Fruit fly (Drosophila melanogaster) whole organism, embryonic: ENCODE data around the gene Sf3a2.

ENCODE experiments used
- Atf-2 ChIP-seq: fragments of 200-800 bp; sonication (Bioruptor generic); optimal IDR thresholded peaks from 2 replicates; lab custom pipeline; 2016; ENCODE audit warnings: missing biosample characterization, missing genetic modification characterization
- Awh ChIP-seq: fragments of 200-800 bp; sonication (Bioruptor generic); IDR thresholded peaks from 2 replicates; pipeline ENCODE4, ENCODE4 v1.3.6; 2022; ENCODE audit warnings: missing biosample characterization, missing genetic modification characterization
- BEAF-32 ChIP-seq: fragments of 200-800 bp; sonication (Bioruptor generic); optimal IDR thresholded peaks from 3 replicates; lab custom pipeline; 2017; ENCODE audit warnings: missing biosample characterization, missing genetic modification characterization, mild to moderate bottlenecking, moderate library complexity, missing genetic modification reagents
- Bdp1 ChIP-seq: fragments of 200-800 bp; sonication (Bioruptor generic); optimal IDR thresholded peaks from 3 replicates; lab custom pipeline; 2016; ENCODE audit warnings: missing biosample characterization, missing genetic modification characterization
- Bgb ChIP-seq: fragments of 200-800 bp; sonication (Bioruptor generic); IDR thresholded peaks from 2 replicates; pipeline ENCODE4 v1.3.6; 2022; ENCODE audit warnings: missing biosample characterization, missing genetic modification characterization; ENCODE audit not compliant: partially characterized antibody
- CG10274 ChIP-seq: fragments of 200-800 bp; sonication (Bioruptor generic); optimal IDR thresholded peaks from 3 replicates; lab custom pipeline; 2017; ENCODE audit warnings: missing biosample characterization, mild to moderate bottlenecking, missing genetic modification characterization
- CG12071 ChIP-seq: fragments of 200-800 bp; sonication (Bioruptor generic); optimal IDR thresholded peaks from 3 replicates; lab custom pipeline; 2018; ENCODE audit warnings: missing biosample characterization, mild to moderate bottlenecking, missing genetic modification characterization
- CG1233 ChIP-seq: fragments of 200-800 bp; sonication (Bioruptor generic); optimal IDR thresholded peaks from 4 replicates; lab custom pipeline; 2018; ENCODE audit warnings: missing biosample characterization, mild to moderate bottlenecking, missing genetic modification characterization
- CG14965 ChIP-seq: fragments of 200-800 bp; sonication (Bioruptor generic); optimal IDR thresholded peaks from 2 replicates; lab custom pipeline; 2016; ENCODE audit warnings: missing biosample characterization, missing genetic modification characterization, borderline replicate concordance
- CG15479 ChIP-seq: fragments of 200-800 bp; sonication (Bioruptor generic); optimal IDR thresholded peaks from 3 replicates; lab custom pipeline; 2019; ENCODE audit warnings: missing biosample characterization, mild to moderate bottlenecking, missing genetic modification characterization, moderate library complexity
- CG16779 ChIP-seq: fragments of 200-800 bp; sonication (Bioruptor generic); IDR thresholded peaks from 2 replicates; pipeline ENCODE4 v1.3.6; 2022; ENCODE audit warnings: missing biosample characterization, missing genetic modification characterization
- CG17612 ChIP-seq: fragments of 200-800 bp; sonication (Bioruptor generic); IDR thresholded peaks from 2 replicates; pipeline ENCODE4 v1.3.6; 2022; ENCODE audit warnings: missing biosample characterization, missing genetic modification characterization
- CG2712 ChIP-seq: fragments of 200-800 bp; optimal IDR thresholded peaks from 3 replicates; lab custom pipeline; 2019; ENCODE audit warnings: missing biosample characterization, mild to moderate bottlenecking, missing genetic modification characterization, moderate library complexity
- CG30403 ChIP-seq: fragments of 200-800 bp; sonication (Bioruptor generic); optimal IDR thresholded peaks from 3 replicates; lab custom pipeline; 2016; ENCODE audit warnings: missing biosample characterization, missing genetic modification characterization
- CG31388 ChIP-seq: fragments of 200-800 bp; sonication (Bioruptor generic); optimal IDR thresholded peaks from 2 replicates; lab custom pipeline; 2016; ENCODE audit warnings: missing biosample characterization, missing genetic modification characterization
- CG3726 ChIP-seq: fragments of 200-800 bp; sonication (Bioruptor generic); IDR thresholded peaks from 3 replicates; pipeline ENCODE4, ENCODE4 v1.3.6; 2022; ENCODE audit warnings: missing biosample characterization, missing genetic modification characterization
- CG6854 ChIP-seq: fragments of 200-800 bp; sonication (Bioruptor generic); optimal IDR thresholded peaks from 3 replicates; lab custom pipeline; 2017; ENCODE audit warnings: missing biosample characterization, mild to moderate bottlenecking, missing genetic modification characterization
- CG7556 ChIP-seq: fragments of 200-800 bp; sonication (Bioruptor generic); optimal IDR thresholded peaks from 2 replicates; lab custom pipeline; 2017; ENCODE audit warnings: missing biosample characterization, mild to moderate bottlenecking, missing genetic modification characterization
- CG7786 ChIP-seq: fragments of 200-800 bp; sonication (Bioruptor generic); optimal IDR thresholded peaks from 2 replicates; lab custom pipeline; 2016; ENCODE audit warnings: missing biosample characterization, missing genetic modification characterization
- CG9215 ChIP-seq: fragments of 200-800 bp; sonication (Bioruptor generic); IDR thresholded peaks from 2 replicates; pipeline ENCODE4 v1.3.6; 2022; ENCODE audit warnings: missing biosample characterization, missing genetic modification characterization
- CG9876 ChIP-seq: fragments of 200-800 bp; sonication (Bioruptor generic); optimal IDR thresholded peaks from 2 replicates; lab custom pipeline; 2016; ENCODE audit warnings: missing biosample characterization, missing genetic modification characterization
- Doc3 ChIP-seq: fragments of 200-800 bp; sonication (Bioruptor generic); IDR thresholded peaks from 3 replicates; pipeline ENCODE4 v1.3.6; 2022; ENCODE audit warnings: missing biosample characterization, missing genetic modification characterization; ENCODE audit not compliant: partially characterized antibody
- Eip74EF ChIP-seq, 2 experiments: fragments of 200-800 bp in 1 of 2; fragments of >200 bp in 1 of 2; sonication (Bioruptor generic) in 1 of 2; optimal IDR thresholded peaks; 2 replicates each; lab custom pipeline; 2017 to 2019; ENCODE audit warnings: missing biosample characterization in 2 of 2, missing genetic modification characterization in 2 of 2, mild to moderate bottlenecking in 1 of 2, moderate library complexity in 1 of 2
- Ets65A ChIP-seq: fragments of 200-800 bp; sonication (Bioruptor generic); peaks from one replicate; lab custom pipeline; 2016; ENCODE audit warnings: missing biosample characterization, missing genetic modification characterization
- Gug ChIP-seq: fragments of 200-800 bp; sonication (Bioruptor generic); IDR thresholded peaks from 4 replicates; pipeline ENCODE4 v1.3.6; 2022; ENCODE audit warnings: missing biosample characterization, missing genetic modification characterization
- HLH54F ChIP-seq: fragments of 200-800 bp; sonication (Bioruptor generic); optimal IDR thresholded peaks from 3 replicates; lab custom pipeline; 2016; ENCODE audit warnings: missing biosample characterization, missing genetic modification characterization
- HLHmδ ChIP-seq: fragments of 200-800 bp; sonication (Bioruptor generic); optimal IDR thresholded peaks from 2 replicates; lab custom pipeline; 2018; ENCODE audit warnings: missing biosample characterization, mild to moderate bottlenecking, missing genetic modification characterization, moderate library complexity
- Myb ChIP-seq: fragments of 200-800 bp; sonication (Bioruptor generic); optimal IDR thresholded peaks from 2 replicates; lab custom pipeline; 2016; ENCODE audit warnings: missing biosample characterization, missing genetic modification characterization
- PHDP ChIP-seq: fragments of 200-800 bp; sonication (Bioruptor generic); optimal IDR thresholded peaks from 3 replicates; lab custom pipeline; 2018; ENCODE audit warnings: missing biosample characterization, mild to moderate bottlenecking, missing genetic modification characterization, moderate library complexity
- Rfx ChIP-seq: fragments of 200-800 bp; sonication (Bioruptor generic); IDR thresholded peaks from 2 replicates; pipeline ENCODE4 v1.3.6; 2022; ENCODE audit warnings: missing biosample characterization, missing genetic modification characterization
- Rx ChIP-seq: fragments of 200-800 bp; sonication (Bioruptor generic); IDR thresholded peaks from 2 replicates; pipeline ENCODE4 v1.3.6; 2022; ENCODE audit warnings: missing biosample characterization, missing genetic modification characterization
- Sox100B ChIP-seq: fragments of 200-800 bp; sonication (Bioruptor generic); optimal IDR thresholded peaks from 3 replicates; lab custom pipeline; 2018; ENCODE audit warnings: missing biosample characterization, mild to moderate bottlenecking, missing genetic modification characterization
- az2 ChIP-seq: fragments of 200-800 bp; sonication (Bioruptor generic); optimal IDR thresholded peaks from 3 replicates; lab custom pipeline; 2016; ENCODE audit warnings: missing biosample characterization, missing genetic modification characterization
- bbx ChIP-seq: fragments of 200-800 bp; sonication (Bioruptor generic); IDR thresholded peaks from 2 replicates; pipeline ENCODE4 v1.3.6; 2022; ENCODE audit warnings: missing biosample characterization, missing genetic modification characterization; ENCODE audit not compliant: partially characterized antibody
- bigmax ChIP-seq: fragments of 200-800 bp; sonication (Bioruptor generic); optimal IDR thresholded peaks from 2 replicates; lab custom pipeline; 2018; ENCODE audit warnings: missing biosample characterization, mild to moderate bottlenecking, missing genetic modification characterization
- br ChIP-seq: fragments of >200 bp; optimal IDR thresholded peaks from 2 replicates; lab custom pipeline; 2017
- bsh ChIP-seq, 2 experiments: fragments of 200-800 bp; sonication (Bioruptor generic); optimal IDR thresholded peaks; 2 replicates each; lab custom pipeline; 2017 to 2018; ENCODE audit warnings: mild to moderate bottlenecking in 2 of 2, missing biosample characterization in 2 of 2, missing genetic modification characterization in 2 of 2, moderate library complexity in 1 of 2
- dysf ChIP-seq: fragments of 200-800 bp; sonication (Bioruptor generic); IDR thresholded peaks from 3 replicates; pipeline ENCODE4 v1.3.6; 2022; ENCODE audit warnings: missing biosample characterization, missing genetic modification characterization
- eve ChIP-seq, 2 experiments: fragments of >200 bp; optimal IDR thresholded peaks; 2 replicates each; lab custom pipeline; 2017; ENCODE audit warnings: missing biosample characterization in 2 of 2, missing genetic modification characterization in 2 of 2
- eyg ChIP-seq: fragments of 200-800 bp; sonication (Bioruptor generic); optimal IDR thresholded peaks from 3 replicates; lab custom pipeline; 2016; ENCODE audit warnings: missing biosample characterization, missing genetic modification characterization
- fd64A ChIP-seq: fragments of 200-800 bp; sonication (Bioruptor generic); optimal IDR thresholded peaks from 3 replicates; lab custom pipeline; 2018; ENCODE audit warnings: missing biosample characterization, mild to moderate bottlenecking, missing genetic modification characterization
- fru ChIP-seq: fragments of >200 bp; optimal IDR thresholded peaks from 2 replicates; lab custom pipeline; 2017
- hbn ChIP-seq: fragments of 200-800 bp; sonication (Bioruptor generic); IDR thresholded peaks from 2 replicates; pipeline ENCODE4 v1.3.6; 2022; ENCODE audit warnings: missing biosample characterization, missing genetic modification characterization; ENCODE audit not compliant: partially characterized antibody
- psq ChIP-seq: fragments of 200-800 bp; sonication (Bioruptor generic); optimal IDR thresholded peaks from 2 replicates; lab custom pipeline; 2017; ENCODE audit warnings: missing biosample characterization, missing genetic modification characterization
- ranshi ChIP-seq: fragments of 200-800 bp; sonication (Bioruptor generic); IDR thresholded peaks from 2 replicates; pipeline ENCODE4 v1.3.6; 2022; ENCODE audit warnings: missing biosample characterization, missing genetic modification characterization
- ro ChIP-seq: fragments of 200-800 bp; sonication (Bioruptor generic); IDR thresholded peaks from 2 replicates; pipeline ENCODE4 v1.3.6; 2022; ENCODE audit warnings: missing biosample characterization, missing genetic modification characterization
- seq ChIP-seq: fragments of 200-800 bp; sonication (Bioruptor generic); IDR thresholded peaks from 2 replicates; pipeline ENCODE4 v1.3.6; 2022; ENCODE audit warnings: missing biosample characterization, missing genetic modification characterization
- tgo ChIP-seq: fragments of 200-800 bp; sonication (Bioruptor generic); IDR thresholded peaks from 3 replicates; pipeline ENCODE4 v1.3.6; 2022; ENCODE audit warnings: missing biosample characterization, missing genetic modification characterization
- tio ChIP-seq: fragments of 200-800 bp; sonication (Bioruptor generic); optimal IDR thresholded peaks from 2 replicates; lab custom pipeline; 2017; ENCODE audit warnings: missing biosample characterization, missing genetic modification characterization, inconsistent platforms
- tll ChIP-seq, 2 experiments: fragments of 200-800 bp in 1 of 2; fragments of >200 bp in 1 of 2; sonication (Bioruptor generic) in 1 of 2; optimal IDR thresholded peaks; 2 replicates each; lab custom pipeline; 2017 to 2019; ENCODE audit warnings: missing biosample characterization in 2 of 2, missing genetic modification characterization in 2 of 2, mild to moderate bottlenecking in 1 of 2, moderate library complexity in 1 of 2
- ttk ChIP-seq: fragments of 200-800 bp; sonication (Bioruptor generic); IDR thresholded peaks from 2 replicates; pipeline ENCODE4 v2.1.2; 2022; ENCODE audit warnings: missing biosample characterization, missing genetic modification characterization

The Sf3a2 gene

DNA sequence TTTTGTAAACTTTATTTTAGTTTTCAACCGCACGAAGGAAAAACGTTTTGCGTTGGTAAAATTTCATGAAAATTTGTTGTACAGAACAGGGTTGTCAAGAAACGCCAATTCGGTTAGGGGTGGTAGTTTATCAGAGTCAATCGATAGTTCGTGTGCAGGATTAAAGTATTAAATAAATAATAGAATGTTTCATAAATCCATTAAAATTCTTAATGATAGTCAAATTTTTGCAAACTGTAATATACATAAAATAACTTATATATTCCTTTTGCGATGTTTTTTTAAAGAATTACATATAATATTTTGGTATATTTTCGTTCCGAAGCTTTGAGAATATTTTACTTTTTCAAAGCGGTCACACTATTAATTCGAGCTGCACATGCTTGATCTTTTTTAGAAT, at the start of gene Sf3a2, which contains the start of gene CG42588:
Gene Sf3a2, minus strand, starts transcription at position 113 of the 400 bp plus-strand sequence.
Gene CG42588, plus strand, starts transcription at position 348 of the 400 bp plus-strand sequence.
- TF ChIP-seq CG10274 (GFP tag; lab: Kevin White, UChicago), result no peak
- TF ChIP-seq br (lab: Kevin White, UChicago), result no peak
- TF ChIP-seq Rfx (GFP tag; lab: Robert Waterston, UW), result peak; percentile 77; the same call in 1 of the 2 replicates
- TF ChIP-seq Ets65A, result peak; percentile 96
- TF ChIP-seq CG9215 (GFP tag; lab: Robert Waterston, UW), result peak; percentile 71; the same call in 1 of the 2 replicates
- TF ChIP-seq Gug (GFP tag; lab: Robert Waterston, UW), result peak; percentile 75; the same call in 3 of the 4 replicates
- no peak for TF ChIP-seq CG1233 (GFP tag; lab: Kevin White, UChicago)
- TF ChIP-seq fru (lab: Kevin White, UChicago), result no peak
- TF ChIP-seq Sox100B (GFP tag; lab: Kevin White, UChicago), result no peak
- no peak for TF ChIP-seq CG14965 (GFP tag; lab: Kevin White, UChicago)
- TF ChIP-seq tll (GFP tag; optimal IDR thresholded peaks at IDR 0.05; lab: Kevin White, UChicago), result no peak
- TF ChIP-seq Awh (GFP tag; lab: Robert Waterston, UW), result no peak
- TF ChIP-seq Bdp1 (GFP tag; lab: Kevin White, UChicago), result peak; percentile 47
- TF ChIP-seq psq (GFP tag; lab: Kevin White, UChicago), result peak; percentile 58
- TF ChIP-seq BEAF-32 (GFP tag; lab: Kevin White, UChicago), result peak; percentile 87
- no peak for TF ChIP-seq tio (GFP tag; lab: Kevin White, UChicago)
- peak; percentile 1 for TF ChIP-seq Myb (GFP tag; lab: Kevin White, UChicago)
- peak; percentile 2 for TF ChIP-seq CG7786 (GFP tag; lab: Kevin White, UChicago)
- TF ChIP-seq CG6854 (GFP tag; lab: Kevin White, UChicago), result no peak
- TF ChIP-seq fd64A (GFP tag; lab: Kevin White, UChicago), result no peak
- peak; percentile 87 for TF ChIP-seq Doc3 (GFP tag; lab: Robert Waterston, UW)
- peak; percentile 72 for TF ChIP-seq tgo (GFP tag; lab: Robert Waterston, UW)
- peak in 1 of 2 experiments; percentile 64 for TF ChIP-seq bsh (GFP tag; optimal IDR thresholded peaks at IDR 0.05; lab: Kevin White, UChicago)
- peak; percentile 68; the same call in 1 of the 2 replicates for TF ChIP-seq ranshi (GFP tag; lab: Robert Waterston, UW)
- TF ChIP-seq bigmax, result no peak
- peak; percentile 45 for TF ChIP-seq ttk (GFP tag; lab: Robert Waterston, UW)
- peak; percentile 74 for TF ChIP-seq bbx
- no peak for TF ChIP-seq Eip74EF (GFP tag; optimal IDR thresholded peaks at IDR 0.05; lab: Kevin White, UChicago)
- peak; percentile 37; the same call in 2 of the 3 replicates for TF ChIP-seq CG3726 (GFP tag; lab: Robert Waterston, UW)
- no peak for TF ChIP-seq Atf-2 (GFP tag; lab: Kevin White, UChicago)
- no peak for TF ChIP-seq CG15479 (GFP tag; lab: Kevin White, UChicago)
- TF ChIP-seq eyg (GFP tag; lab: Kevin White, UChicago), result no peak
- TF ChIP-seq CG7556 (GFP tag; lab: Kevin White, UChicago), result no peak
- TF ChIP-seq PHDP (tag; lab: Kevin White, UChicago), result peak; percentile 71
- no peak for TF ChIP-seq CG9876
- TF ChIP-seq HLH54F (GFP tag; lab: Kevin White, UChicago), result peak; percentile 42
- no peak for TF ChIP-seq CG12071 (GFP tag; lab: Kevin White, UChicago)
- no peak for TF ChIP-seq CG16779 (GFP tag; lab: Robert Waterston, UW)
- TF ChIP-seq Bgb, result peak; percentile 77
- TF ChIP-seq CG17612, result no peak
- TF ChIP-seq hbn, result peak; percentile 80
- no peak for TF ChIP-seq eve (GFP tag; optimal IDR thresholded peaks at IDR 0.05; lab: Kevin White, UChicago)
- no peak for TF ChIP-seq Rx
- peak; percentile 72 for TF ChIP-seq CG30403 (GFP tag; lab: Kevin White, UChicago)
- peak; percentile 84 for TF ChIP-seq CG2712 (tag; lab: Kevin White, UChicago)
- peak; percentile 26 for TF ChIP-seq CG31388
- no peak for TF ChIP-seq ro
- peak; percentile 74 for TF ChIP-seq az2 (GFP tag; lab: Kevin White, UChicago)
- no peak for TF ChIP-seq HLHmδ (GFP tag; lab: Kevin White, UChicago)
- TF ChIP-seq seq (GFP tag; lab: Robert Waterston, UW), result peak; percentile 15; the same call in 1 of the 2 replicates
- peak; percentile 67; the same call in 2 of the 3 replicates for TF ChIP-seq dysf (GFP tag; lab: Robert Waterston, UW)
